Worm (Caenorhabditis elegans): ENCODE measurements around the gene K10C2.2.

- TF ChIP-seq ztf-28 (GFP tag; IDR thresholded peaks at IDR 0.05) (no peak), unc-62 (GFP tag; optimal IDR thresholded peaks at IDR 0.05) (no peak), K11D2.4 (GFP tag; IDR thresholded peaks at IDR 0.05) (no peak), gei-17 (GFP tag; optimal IDR thresholded peaks at IDR 0.05) (no peak), B0261.1 (tag; optimal IDR thresholded peaks at IDR 0.05) (no peak)
Measured at ce11 chrX:6420681-6421080, 12.9 kb downstream of the K10C2.2 start, which contains the start of gene K10C2.12.

Data from whole organism, young adult.